Fruit fly (Drosophila melanogaster) whole organism, embryonic: ENCODE data around the gene eIF2Bepsilon.

Experiments used
- Adf1 ChIP-seq: fragments of 200-800 bp; sonication (Bioruptor generic); IDR thresholded peaks from 2 replicates; pipeline ENCODE4 v1.3.6; 2022; ENCODE audit warnings: missing biosample characterization, missing genetic modification characterization
- B-H2 ChIP-seq: fragments of 200-800 bp; sonication (Bioruptor generic); optimal IDR thresholded peaks from 2 replicates; lab custom pipeline; 2018; ENCODE audit warnings: missing biosample characterization, mild to moderate bottlenecking, missing genetic modification characterization
- CG10366 ChIP-seq: fragments of 200-800 bp; sonication (Bioruptor generic); IDR thresholded peaks from 2 replicates; pipeline ENCODE4 v1.3.6; 2022; ENCODE audit warnings: missing biosample characterization, missing genetic modification characterization
- CG10654 ChIP-seq: fragments of 200-800 bp; sonication (Bioruptor generic); optimal IDR thresholded peaks from 2 replicates; lab custom pipeline; 2016; ENCODE audit warnings: missing biosample characterization, missing genetic modification characterization
- CG12155 ChIP-seq: fragments of 200-800 bp; sonication (Bioruptor generic); optimal IDR thresholded peaks from 3 replicates; lab custom pipeline; 2016; ENCODE audit warnings: missing biosample characterization, missing genetic modification characterization
- CG12391 ChIP-seq: fragments of 200-800 bp; sonication (Bioruptor generic); optimal IDR thresholded peaks from 3 replicates; lab custom pipeline; 2018; ENCODE audit warnings: missing biosample characterization, mild to moderate bottlenecking, missing genetic modification characterization, moderate library complexity
- CG12744 ChIP-seq: fragments of 200-800 bp; sonication (Bioruptor generic); optimal IDR thresholded peaks from 2 replicates; lab custom pipeline; 2016; ENCODE audit warnings: missing biosample characterization, missing genetic modification characterization
- CG13775 ChIP-seq: fragments of 200-800 bp; sonication (Bioruptor generic); optimal IDR thresholded peaks from 3 replicates; lab custom pipeline; 2017; ENCODE audit warnings: missing biosample characterization, mild to moderate bottlenecking, missing genetic modification characterization
- CG15269 ChIP-seq: fragments of 200-800 bp; sonication (Bioruptor generic); optimal IDR thresholded peaks from 2 replicates; lab custom pipeline; 2018; ENCODE audit warnings: missing biosample characterization, mild to moderate bottlenecking, missing genetic modification characterization, moderate library complexity
- CG15479 ChIP-seq: fragments of 200-800 bp; sonication (Bioruptor generic); optimal IDR thresholded peaks from 3 replicates; lab custom pipeline; 2019; ENCODE audit warnings: missing biosample characterization, mild to moderate bottlenecking, missing genetic modification characterization, moderate library complexity
- CG16779 ChIP-seq: fragments of 200-800 bp; sonication (Bioruptor generic); IDR thresholded peaks from 2 replicates; pipeline ENCODE4 v1.3.6; 2022; ENCODE audit warnings: missing biosample characterization, missing genetic modification characterization
- CG3065 ChIP-seq: fragments of 200-800 bp; sonication (Bioruptor generic); optimal IDR thresholded peaks from 2 replicates; lab custom pipeline; 2016; ENCODE audit warnings: missing biosample characterization, missing genetic modification characterization
- CG34422 ChIP-seq: fragments of 200-800 bp; sonication (Bioruptor generic); IDR thresholded peaks from 3 replicates; pipeline ENCODE4 v1.3.6; 2022; ENCODE audit warnings: missing biosample characterization, missing genetic modification characterization
- CG3995 ChIP-seq: fragments of 200-800 bp; sonication (Bioruptor generic); optimal IDR thresholded peaks from 3 replicates; lab custom pipeline; 2016; ENCODE audit warnings: missing biosample characterization, missing genetic modification characterization
- CG43689 ChIP-seq: fragments of 200-800 bp; sonication (Bioruptor generic); IDR thresholded peaks from 2 replicates; pipeline ENCODE4 v1.3.6; 2022; ENCODE audit warnings: missing biosample characterization, missing genetic modification characterization
- CG7963 ChIP-seq: fragments of 200-800 bp; sonication (Bioruptor generic); IDR thresholded peaks from 3 replicates; pipeline ENCODE4 v1.3.6; 2022; ENCODE audit warnings: missing biosample characterization, missing genetic modification characterization; ENCODE audit not compliant: partially characterized antibody
- CG8089 ChIP-seq: fragments of 200-800 bp; sonication (Bioruptor generic); optimal IDR thresholded peaks from 3 replicates; lab custom pipeline; 2016; ENCODE audit warnings: missing biosample characterization, missing genetic modification characterization
- CoRest ChIP-seq: fragments of 200-800 bp; sonication (Bioruptor generic); optimal IDR thresholded peaks from 3 replicates; lab custom pipeline; 2018; ENCODE audit warnings: missing biosample characterization, mild to moderate bottlenecking, missing genetic modification characterization, moderate library complexity
- CrebB ChIP-seq: fragments of 200-800 bp; sonication (Bioruptor generic); optimal IDR thresholded peaks from 3 replicates; lab custom pipeline; 2018; ENCODE audit warnings: missing biosample characterization, mild to moderate bottlenecking, missing genetic modification characterization
- Dek ChIP-seq: fragments of 200-800 bp; sonication (Bioruptor generic); optimal IDR thresholded peaks from 3 replicates; lab custom pipeline; 2019; ENCODE audit warnings: missing biosample characterization, mild to moderate bottlenecking, missing genetic modification characterization, moderate library complexity
- Dll ChIP-seq: fragments of 200-800 bp; sonication (Bioruptor generic); IDR thresholded peaks from 4 replicates; pipeline ENCODE4 v1.3.6; 2022; ENCODE audit warnings: missing biosample characterization, missing genetic modification characterization; ENCODE audit not compliant: partially characterized antibody
- E2f2 ChIP-seq: fragments of 200-800 bp; sonication (Bioruptor generic); IDR thresholded peaks from 2 replicates; pipeline ENCODE4 v1.3.6; 2022; ENCODE audit warnings: missing biosample characterization, missing genetic modification characterization
- ERR ChIP-seq: fragments of 200-800 bp; sonication (Bioruptor generic); optimal IDR thresholded peaks from 2 replicates; lab custom pipeline; 2016; ENCODE audit warnings: missing biosample characterization, missing genetic modification characterization
- Elba2 ChIP-seq: fragments of 200-800 bp; sonication (Bioruptor generic); optimal IDR thresholded peaks from 3 replicates; lab custom pipeline; 2016; ENCODE audit warnings: missing biosample characterization, missing genetic modification characterization
- GATAe ChIP-seq: fragments of 200-800 bp; sonication (Bioruptor generic); conservative IDR thresholded peaks from 2 replicates; pipeline ENCODE4 v1.3.6; 2022; ENCODE audit warnings: missing biosample characterization, missing genetic modification characterization
- H15 ChIP-seq: fragments of 200-800 bp; sonication (Bioruptor generic); IDR thresholded peaks from 3 replicates; pipeline ENCODE4 v1.3.6; 2022; ENCODE audit warnings: missing biosample characterization, missing genetic modification characterization
- HLH4C ChIP-seq: fragments of 200-800 bp; sonication (Bioruptor generic); IDR thresholded peaks from 3 replicates; pipeline ENCODE4 v1.3.6; 2022; ENCODE audit warnings: missing biosample characterization, missing genetic modification characterization; ENCODE audit not compliant: partially characterized antibody
- Hand ChIP-seq: fragments of 200-800 bp; sonication (Bioruptor generic); optimal IDR thresholded peaks from 2 replicates; lab custom pipeline; 2017; ENCODE audit warnings: mild to moderate bottlenecking, missing biosample characterization, missing genetic modification reagents, missing genetic modification characterization
- HmgZ ChIP-seq: fragments of 200-800 bp; sonication (Bioruptor generic); optimal IDR thresholded peaks from 2 replicates; lab custom pipeline; 2018; ENCODE audit warnings: missing biosample characterization, mild to moderate bottlenecking, missing genetic modification characterization
- Hmx ChIP-seq: fragments of 200-800 bp; sonication (Bioruptor generic); optimal IDR thresholded peaks from 2 replicates; lab custom pipeline; 2016; ENCODE audit warnings: missing biosample characterization, missing genetic modification characterization
- Lim3 ChIP-seq: fragments of 200-800 bp; sonication (Bioruptor generic); IDR thresholded peaks from 2 replicates; pipeline ENCODE4 v1.3.6; 2022; ENCODE audit warnings: missing biosample characterization, missing genetic modification characterization
- Xbp1 ChIP-seq: fragments of 200-800 bp; sonication (Bioruptor generic); optimal IDR thresholded peaks from 3 replicates; lab custom pipeline; 2016; ENCODE audit warnings: missing biosample characterization, mild to moderate bottlenecking, missing genetic modification characterization
- ara ChIP-seq: fragments of 200-800 bp; sonication (Bioruptor generic); IDR thresholded peaks from 2 replicates; pipeline ENCODE4 v1.3.6; 2022; ENCODE audit warnings: missing biosample characterization, missing genetic modification characterization
- az2 ChIP-seq: fragments of 200-800 bp; sonication (Bioruptor generic); optimal IDR thresholded peaks from 3 replicates; lab custom pipeline; 2016; ENCODE audit warnings: missing biosample characterization, missing genetic modification characterization
- bcd ChIP-seq: fragments of 200-800 bp; sonication (Bioruptor generic); optimal IDR thresholded peaks from 2 replicates; lab custom pipeline; 2017; ENCODE audit warnings: missing biosample characterization, mild to moderate bottlenecking, missing genetic modification characterization
- corto ChIP-seq: fragments of 200-800 bp; sonication (Bioruptor generic); optimal IDR thresholded peaks from 2 replicates; lab custom pipeline; 2016; ENCODE audit warnings: missing biosample characterization, mild to moderate bottlenecking, missing genetic modification characterization, moderate library complexity
- da ChIP-seq: fragments of 200-800 bp; sonication (Bioruptor generic); optimal IDR thresholded peaks from 2 replicates; lab custom pipeline; 2016; ENCODE audit warnings: missing biosample characterization, missing genetic modification characterization
- dan ChIP-seq: fragments of 200-800 bp; sonication (Bioruptor generic); IDR thresholded peaks from 2 replicates; pipeline ENCODE4 v1.3.6; 2022; ENCODE audit warnings: missing biosample characterization, missing genetic modification characterization
- gro ChIP-seq: fragments of 200-800 bp; sonication (Bioruptor generic); optimal IDR thresholded peaks from 2 replicates; lab custom pipeline; 2016; ENCODE audit warnings: missing biosample characterization, missing genetic modification characterization
- gsb-n ChIP-seq: fragments of 200-800 bp; sonication (Bioruptor generic); optimal IDR thresholded peaks from 3 replicates; lab custom pipeline; 2018; ENCODE audit warnings: missing biosample characterization, mild to moderate bottlenecking, missing genetic modification characterization
- mirr ChIP-seq: fragments of 200-800 bp; sonication (Bioruptor generic); optimal IDR thresholded peaks from 3 replicates; lab custom pipeline; 2018; ENCODE audit warnings: missing biosample characterization, mild to moderate bottlenecking, missing genetic modification characterization
- nmo ChIP-seq: fragments of 200-800 bp; sonication (Bioruptor generic); optimal IDR thresholded peaks from 2 replicates; lab custom pipeline; 2018; ENCODE audit warnings: missing biosample characterization, mild to moderate bottlenecking, missing genetic modification characterization, moderate library complexity
- org-1 ChIP-seq: fragments of 200-800 bp; sonication (Bioruptor generic); optimal IDR thresholded peaks from 2 replicates; lab custom pipeline; 2017; ENCODE audit warnings: missing biosample characterization, missing genetic modification characterization
- pan ChIP-seq, 4 experiments: fragments of >200 bp in 3 of 4; fragments of 200-800 bp in 1 of 4; sonication (Bioruptor generic) in 1 of 4; optimal IDR thresholded peaks in 3 of 4; IDR thresholded peaks in 1 of 4; 2 replicates each; pipeline versions ENCODE4 v1.3.6 to Lab custom; 2017 to 2022; ENCODE audit warnings: missing biosample characterization in 2 of 4, missing genetic modification characterization in 2 of 4, mixed read lengths in 1 of 4
- pfk ChIP-seq: fragments of 200-800 bp; sonication (Bioruptor generic); optimal IDR thresholded peaks from 2 replicates; lab custom pipeline; 2018; ENCODE audit warnings: missing biosample characterization, mild to moderate bottlenecking, missing genetic modification characterization, moderate library complexity
- prd ChIP-seq, 3 experiments: fragments of >200 bp in 2 of 3; fragments of 200-800 bp in 1 of 3; sonication (Bioruptor generic) in 1 of 3; optimal IDR thresholded peaks in 2 of 3; IDR thresholded peaks in 1 of 3; 2 replicates in 2 of 3; 3 replicates in 1 of 3; pipeline versions ENCODE4 v1.3.6 to Lab custom; 2017 to 2022; ENCODE audit warnings: missing biosample characterization in 1 of 3, missing genetic modification characterization in 1 of 3
- pum ChIP-seq: fragments of 200-800 bp; sonication (Bioruptor generic); optimal IDR thresholded peaks from 2 replicates; lab custom pipeline; 2016; ENCODE audit warnings: missing biosample characterization, missing genetic modification characterization
- ranshi ChIP-seq: fragments of 200-800 bp; sonication (Bioruptor generic); IDR thresholded peaks from 2 replicates; pipeline ENCODE4 v1.3.6; 2022; ENCODE audit warnings: missing biosample characterization, missing genetic modification characterization
- yki ChIP-seq: fragments of >200 bp; optimal IDR thresholded peaks from 3 replicates; lab custom pipeline; 2018

eIF2Bepsilon gene

DNA sequence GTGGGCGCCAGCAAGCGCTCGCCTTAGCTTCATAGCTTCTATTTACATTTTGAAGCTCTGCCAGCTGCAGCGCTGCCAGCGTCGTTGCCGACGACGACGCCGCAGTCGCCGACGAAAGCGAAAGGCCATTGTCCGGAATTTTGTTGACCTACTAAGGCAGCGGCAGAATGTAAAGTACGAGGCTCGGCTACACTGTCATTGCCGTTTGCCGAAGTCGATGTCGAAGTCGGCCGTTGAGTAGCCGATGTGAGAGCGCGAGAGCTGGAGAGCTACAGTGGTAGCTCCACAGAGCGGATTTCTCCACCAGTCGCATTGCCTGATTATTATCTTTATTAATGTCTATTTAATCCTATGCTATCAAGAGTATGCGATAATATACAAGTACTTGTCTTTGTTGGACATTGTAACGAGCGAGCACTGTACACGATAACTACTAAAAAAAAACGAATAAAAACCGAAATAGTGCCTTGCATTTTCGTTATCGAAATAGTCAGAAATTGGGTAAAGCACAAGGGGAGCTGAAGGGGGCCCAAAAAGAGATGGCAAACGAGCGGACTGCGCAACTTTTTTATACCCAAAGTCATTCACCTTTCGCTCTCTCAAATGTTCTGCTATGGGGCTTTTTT, 41.0 kb upstream of the eIF2Bepsilon start (continued):
- peak; percentile 71 for TF ChIP-seq Hmx (GFP tag; lab: Kevin White, UChicago)
- peak; percentile 92 for TF ChIP-seq B-H2 (GFP tag; lab: Kevin White, UChicago)
- no peak for TF ChIP-seq corto (GFP tag; lab: Kevin White, UChicago)
- TF ChIP-seq ara (GFP tag; lab: Robert Waterston, UW): peak; percentile 94
- peak; percentile 93 for TF ChIP-seq CG10654 (GFP tag; lab: Kevin White, UChicago)
- TF ChIP-seq CG3995 (GFP tag; lab: Kevin White, UChicago): peak; percentile 64
- TF ChIP-seq CG43689: peak; percentile 90
- TF ChIP-seq CG12744: peak; percentile 82
- peak; percentile 83 for TF ChIP-seq gro (GFP tag; lab: Kevin White, UChicago)
- no peak for TF ChIP-seq prd (optimal IDR thresholded peaks at IDR 0.05; lab: Kevin White, UChicago)
- TF ChIP-seq prd (GFP tag; IDR thresholded peaks at IDR 0.05; lab: Robert Waterston, UW): peak; percentile 96
- TF ChIP-seq pan (optimal IDR thresholded peaks at IDR 0.05; lab: Kevin White, UChicago): no peak
- peak in 1 of 2 experiments; percentile 97 for TF ChIP-seq pan (GFP tag; optimal IDR thresholded peaks at IDR 0.05 in 1 of 2, IDR thresholded peaks at IDR 0.05 in 1 of 2)
- peak; percentile 91 for TF ChIP-seq CG8089 (GFP tag; lab: Kevin White, UChicago)
- peak; percentile 78 for TF ChIP-seq CG3065 (GFP tag; lab: Kevin White, UChicago)
- TF ChIP-seq da (GFP tag; lab: Kevin White, UChicago): peak; percentile 57
- TF ChIP-seq HmgZ (tag; lab: Kevin White, UChicago): peak; percentile 95
- peak; percentile 92 for TF ChIP-seq Dek
- peak; percentile 84 for TF ChIP-seq CG12155 (GFP tag; lab: Kevin White, UChicago)
- TF ChIP-seq org-1 (GFP tag; lab: Kevin White, UChicago): peak; percentile 91
- TF ChIP-seq yki: no peak
- no peak for TF ChIP-seq CG7963 (GFP tag; lab: Robert Waterston, UW)
- peak; percentile 93 for TF ChIP-seq GATAe (GFP tag; lab: Robert Waterston, UW)
- peak; percentile 95 for TF ChIP-seq H15 (GFP tag; lab: Robert Waterston, UW)
- TF ChIP-seq HLH4C (GFP tag; lab: Robert Waterston, UW): no peak
- TF ChIP-seq Adf1: peak; percentile 91
- TF ChIP-seq dan (GFP tag; lab: Robert Waterston, UW): peak; percentile 68
- peak; percentile 79 for TF ChIP-seq CG13775 (GFP tag; lab: Kevin White, UChicago)
- peak; percentile 96 for TF ChIP-seq CG34422
- peak; percentile 91 for TF ChIP-seq ERR (GFP tag; lab: Kevin White, UChicago)
- peak; percentile 93 for TF ChIP-seq bcd
- TF ChIP-seq ranshi (GFP tag; lab: Robert Waterston, UW): peak; percentile 96
- TF ChIP-seq pfk (GFP tag; lab: Kevin White, UChicago): peak; percentile 42
- peak; percentile 97 for TF ChIP-seq CG15269 (tag; lab: Kevin White, UChicago)
- peak; percentile 96 for TF ChIP-seq mirr (GFP tag; lab: Kevin White, UChicago)
- peak; percentile 97 for TF ChIP-seq CG10366 (GFP tag; lab: Robert Waterston, UW)
- peak; percentile 91 for TF ChIP-seq CG16779 (GFP tag; lab: Robert Waterston, UW)
- peak; percentile 94 for TF ChIP-seq CoRest (tag; lab: Kevin White, UChicago)
- TF ChIP-seq Dll (GFP tag; lab: Robert Waterston, UW): no peak
- peak; percentile 94 for TF ChIP-seq nmo (GFP tag; lab: Kevin White, UChicago)
- peak; percentile 97 for TF ChIP-seq Xbp1 (GFP tag; lab: Kevin White, UChicago)
- TF ChIP-seq az2 (GFP tag; lab: Kevin White, UChicago): peak; percentile 96
- TF ChIP-seq Elba2: no peak
- no peak for TF ChIP-seq CG15479 (GFP tag; lab: Kevin White, UChicago)
- TF ChIP-seq gsb-n (tag; lab: Kevin White, UChicago): peak; percentile 81
- TF ChIP-seq Hand (GFP tag; lab: Kevin White, UChicago): peak; percentile 84
- peak; percentile 90 for TF ChIP-seq CG12391 (tag; lab: Kevin White, UChicago)
- peak; percentile 91 for TF ChIP-seq Lim3
- TF ChIP-seq E2f2: peak; percentile 75
- peak; percentile 91 for TF ChIP-seq CrebB
- TF ChIP-seq pum (GFP tag; lab: Kevin White, UChicago): peak; percentile 95
